Fruit fly (Drosophila melanogaster) whole organism: ENCODE data around the gene Hmgcr.

Experiments
- EcR ChIP-seq, 2 experiments: fragments of >200 bp; optimal IDR thresholded peaks; 2 replicates each; lab custom pipeline; 2017; ENCODE audit warnings: missing biosample characterization in 2 of 2, missing genetic modification characterization in 2 of 2, missing genetic modification reagents in 2 of 2
- pan ChIP-seq: fragments of >200 bp; optimal IDR thresholded peaks from 2 replicates; lab custom pipeline; 2017
- usp ChIP-seq: fragments of >200 bp; optimal IDR thresholded peaks from 2 replicates; lab custom pipeline; 2017; ENCODE audit warnings: missing biosample characterization, missing genetic modification characterization, mixed read lengths

dm6 chr3R:23700304-23700767, 32.8 kb upstream of the Hmgcr start, which contains the start of the genes CG31468 and Gba1a:
- TF ChIP-seq usp (GFP tag; lab: Kevin White, UChicago) (no peak), pan (lab: Kevin White, UChicago) (no peak), EcR (GFP tag; optimal IDR thresholded peaks at IDR 0.05; lab: Kevin White, UChicago) (no peak)
